Fruit fly (Drosophila melanogaster) whole organism, pupa: Measurements from ENCODE around the gene ash1.

Source experiments
- CG10348 ChIP-seq: fragments of 200-800 bp; sonication (Bioruptor generic); IDR thresholded peaks from 2 replicates; pipeline ENCODE4 v1.3.6; 2022; ENCODE audit warnings: missing biosample characterization, missing genetic modification characterization
- CG12605 ChIP-seq: fragments of 200-800 bp; sonication (Bioruptor generic); IDR thresholded peaks from 2 replicates; pipeline ENCODE4 v1.3.6; 2022; ENCODE audit warnings: missing biosample characterization, missing genetic modification characterization
- CG13204 ChIP-seq: fragments of 200-800 bp; sonication (Bioruptor generic); optimal IDR thresholded peaks from 2 replicates; lab custom pipeline; 2018; ENCODE audit warnings: missing biosample characterization, mild to moderate bottlenecking, missing genetic modification characterization, moderate library complexity
- CG14655 ChIP-seq: fragments of 200-800 bp; sonication (Bioruptor generic); optimal IDR thresholded peaks from 3 replicates; lab custom pipeline; 2017; ENCODE audit warnings: mild to moderate bottlenecking, missing biosample characterization, missing genetic modification reagents, missing genetic modification characterization
- CG15710 ChIP-seq: fragments of 200-800 bp; sonication (Bioruptor generic); optimal IDR thresholded peaks from 2 replicates; lab custom pipeline; 2018; ENCODE audit warnings: missing biosample characterization, mild to moderate bottlenecking, missing genetic modification characterization, moderate library complexity
- CG17806 ChIP-seq: fragments of 200-800 bp; sonication (Bioruptor generic); optimal IDR thresholded peaks from 2 replicates; lab custom pipeline; 2018; ENCODE audit warnings: missing biosample characterization, mild to moderate bottlenecking, missing genetic modification characterization, moderate library complexity
- CG32121 ChIP-seq: fragments of 200-800 bp; sonication (Bioruptor generic); IDR thresholded peaks from 2 replicates; pipeline ENCODE4 v1.3.6; 2022; ENCODE audit warnings: missing biosample characterization, missing genetic modification characterization
- CG34367 ChIP-seq: fragments of 200-800 bp; sonication (Bioruptor generic); optimal IDR thresholded peaks from 2 replicates; lab custom pipeline; 2018; ENCODE audit warnings: missing biosample characterization, mild to moderate bottlenecking, missing genetic modification characterization
- CG4496 ChIP-seq: fragments of 200-800 bp; sonication (Bioruptor generic); IDR thresholded peaks from 3 replicates; pipeline ENCODE4 v1.3.6; 2022; ENCODE audit warnings: missing biosample characterization, missing genetic modification characterization
- CG8159 ChIP-seq: fragments of 200-800 bp; sonication (Bioruptor generic); optimal IDR thresholded peaks from 3 replicates; lab custom pipeline; 2018; ENCODE audit warnings: missing biosample characterization, mild to moderate bottlenecking, missing genetic modification characterization, moderate library complexity
- CG8301 ChIP-seq: fragments of 200-800 bp; sonication (Bioruptor generic); optimal IDR thresholded peaks from 2 replicates; lab custom pipeline; 2018; ENCODE audit warnings: missing biosample characterization, mild to moderate bottlenecking, missing genetic modification characterization
- CG9948 ChIP-seq: fragments of 200-800 bp; sonication (Bioruptor generic); optimal IDR thresholded peaks from 2 replicates; lab custom pipeline; 2018; ENCODE audit warnings: missing biosample characterization, mild to moderate bottlenecking, missing genetic modification characterization, moderate library complexity
- D1 ChIP-seq: fragments of 200-800 bp; sonication (Bioruptor generic); optimal IDR thresholded peaks from 2 replicates; lab custom pipeline; 2018; ENCODE audit warnings: missing biosample characterization, mild to moderate bottlenecking, missing genetic modification characterization, moderate library complexity
- EcR ChIP-seq: fragments of 200-800 bp; sonication (Bioruptor generic); optimal IDR thresholded peaks from 3 replicates; lab custom pipeline; 2019; ENCODE audit warnings: missing biosample characterization, missing genetic modification characterization, mild to moderate bottlenecking, moderate library complexity, missing genetic modification reagents
- Ets98B ChIP-seq: fragments of 200-800 bp; sonication (Bioruptor generic); IDR thresholded peaks from 2 replicates; pipeline ENCODE4 v1.3.6; 2022; ENCODE audit warnings: missing biosample characterization, missing genetic modification characterization
- Pif1A ChIP-seq: fragments of 200-800 bp; sonication (Bioruptor generic); optimal IDR thresholded peaks from 3 replicates; lab custom pipeline; 2016; ENCODE audit warnings: missing biosample characterization, missing genetic modification characterization
- Pif1B ChIP-seq: fragments of 200-800 bp; sonication (Bioruptor generic); optimal IDR thresholded peaks from 3 replicates; lab custom pipeline; 2016; ENCODE audit warnings: missing biosample characterization, missing genetic modification characterization
- Snoo ChIP-seq: fragments of 200-800 bp; sonication (Bioruptor generic); optimal IDR thresholded peaks from 3 replicates; lab custom pipeline; 2017; ENCODE audit warnings: missing biosample characterization, mild to moderate bottlenecking, missing genetic modification characterization, inconsistent platforms
- fd96Ca ChIP-seq: fragments of 200-800 bp; sonication (Bioruptor generic); IDR thresholded peaks from 3 replicates; pipeline ENCODE4 v1.3.6; 2022; ENCODE audit warnings: missing biosample characterization, missing genetic modification characterization
- gl ChIP-seq: fragments of 200-800 bp; sonication (Bioruptor generic); optimal IDR thresholded peaks from 2 replicates; lab custom pipeline; 2018; ENCODE audit warnings: missing biosample characterization, mild to moderate bottlenecking, missing genetic modification characterization
- rn ChIP-seq: fragments of 200-800 bp; sonication (Bioruptor generic); IDR thresholded peaks from 2 replicates; pipeline ENCODE4 v1.3.6; 2022; ENCODE audit warnings: missing biosample characterization, missing genetic modification characterization

Gene ash1

dm6 chr3L:19598369-19599148 lies at the start of gene ash1, which contains the start of gene Taf6:
Gene ash1, minus strand, starts transcription at chr3L:19598755.
Gene Taf6, plus strand, starts transcription at chr3L:19599088.
- TF ChIP-seq Pif1A (GFP tag; lab: Kevin White, UChicago) (no peak), Pif1B (GFP tag; lab: Kevin White, UChicago) (no peak), rn (GFP tag; lab: Robert Waterston, UW) (no peak), fd96Ca (no peak), CG15710 (peak; percentile 8), CG4496 (0 out of 3 replicates have a peak, but pooled peaks have one; percentile 24), gl (tag; lab: Kevin White, UChicago) (no peak)

DNA sequence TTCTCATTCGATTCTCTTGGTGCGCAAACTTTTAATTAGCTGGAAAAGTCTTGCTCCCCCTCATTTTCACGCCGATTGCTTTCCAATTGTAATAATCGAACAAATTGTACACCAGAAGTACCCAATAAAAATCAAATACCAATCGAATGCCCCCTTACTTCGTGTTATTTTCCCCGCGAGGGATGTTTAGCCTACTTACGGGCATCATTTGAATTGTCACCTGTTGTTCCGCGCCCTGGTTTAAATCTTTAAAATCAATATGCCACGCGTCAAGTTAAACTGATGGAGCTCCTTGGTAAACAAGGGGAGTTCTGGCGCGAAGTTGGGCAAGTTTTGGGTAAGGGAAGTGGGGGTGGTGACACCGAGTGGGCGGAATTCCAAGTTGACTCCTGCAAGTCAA lies 47.7 kb upstream of the ash1 start:
- TF ChIP-seq CG13204 (GFP tag; lab: Kevin White, UChicago) (no peak), CG34367 (tag; lab: Kevin White, UChicago) (no peak), CG14655 (GFP tag; lab: Kevin White, UChicago) (no peak)

- peak; percentile 37 for TF ChIP-seq D1
- TF ChIP-seq CG34367 (tag; lab: Kevin White, UChicago): no peak
- TF ChIP-seq CG14655 (GFP tag; lab: Kevin White, UChicago): no peak
- no peak for TF ChIP-seq CG10348 (GFP tag; lab: Robert Waterston, UW)
- peak; percentile 20 for TF ChIP-seq gl (tag; lab: Kevin White, UChicago)
- no peak for TF ChIP-seq CG8301 (tag; lab: Kevin White, UChicago)
- TF ChIP-seq CG13204 (GFP tag; lab: Kevin White, UChicago): no peak
- TF ChIP-seq Snoo (tag; lab: Kevin White, UChicago): no peak
These were observed 44.0 kb upstream of the ash1 start, which contains the start of gene Rnf146 for dm6 chr3L:19642448-19643020. Gene Rnf146, minus strand, starts transcription at chr3L:19642816.

- TF ChIP-seq CG9948 (tag; lab: Kevin White, UChicago) (peak; percentile 54), Ets98B (GFP tag; lab: Robert Waterston, UW) (no peak), CG17806 (tag; lab: Kevin White, UChicago) (peak; percentile 16), CG4496 (no peak), CG8159 (tag; lab: Kevin White, UChicago) (peak; percentile 19), CG8301 (tag; lab: Kevin White, UChicago) (peak; percentile 38), CG15710 (peak; percentile 32), D1 (peak; percentile 38)
These were observed 38.4 kb upstream of the ash1 start for dm6 chr3L:19636821-19637460.

DNA sequence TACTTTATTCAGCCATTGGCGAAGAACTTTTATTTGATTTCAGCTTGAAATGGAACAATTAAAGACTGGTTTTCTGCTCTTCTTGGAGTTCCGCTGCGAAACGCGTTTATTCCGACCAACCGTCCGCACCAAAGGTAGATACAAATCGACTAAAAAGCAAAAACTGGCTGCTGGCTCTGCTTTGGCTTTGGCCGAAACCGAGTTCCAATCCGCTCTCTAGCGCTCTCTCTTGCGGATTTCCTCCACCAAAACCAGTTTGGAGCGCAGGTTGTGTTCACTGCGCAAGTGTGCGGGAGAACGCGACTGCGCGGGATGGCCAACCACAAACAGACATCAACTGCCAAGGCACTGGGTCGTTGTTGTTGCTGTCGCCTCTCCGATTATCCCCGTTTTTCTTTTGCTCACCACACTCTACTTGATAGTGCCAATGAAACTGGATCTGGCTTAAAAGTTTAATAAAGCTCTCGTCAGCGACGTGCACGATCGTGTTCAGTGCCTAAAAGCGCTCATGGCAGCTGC lies 37.0 kb upstream of the ash1 start, which contains the start of gene wnd:
wnd (minus strand) TSS at position 306 of the 519 bp plus-strand sequence.
- peak; percentile 12 for TF ChIP-seq Pif1A (GFP tag; lab: Kevin White, UChicago)
- TF ChIP-seq Snoo (tag; lab: Kevin White, UChicago): peak; percentile 9
- TF ChIP-seq CG9948 (tag; lab: Kevin White, UChicago): no peak
- no peak for TF ChIP-seq CG34367 (tag; lab: Kevin White, UChicago)
- TF ChIP-seq CG8301 (tag; lab: Kevin White, UChicago): no peak
- TF ChIP-seq D1: no peak
- no peak for TF ChIP-seq CG32121
- TF ChIP-seq CG14655 (GFP tag; lab: Kevin White, UChicago): no peak
- no peak for TF ChIP-seq CG13204 (GFP tag; lab: Kevin White, UChicago)
- peak; percentile 4 for TF ChIP-seq Pif1B (GFP tag; lab: Kevin White, UChicago)
- peak; percentile 38; the same call in 1 of the 2 replicates for TF ChIP-seq Ets98B (GFP tag; lab: Robert Waterston, UW)
- peak; percentile 26; the same call in 1 of the 2 replicates for TF ChIP-seq CG12605 (GFP tag; lab: Robert Waterston, UW)
- TF ChIP-seq CG4496: no peak
- no peak for TF ChIP-seq fd96Ca
- TF ChIP-seq rn (GFP tag; lab: Robert Waterston, UW): no peak
- TF ChIP-seq CG10348 (GFP tag; lab: Robert Waterston, UW): no peak
- peak; percentile 22 for TF ChIP-seq EcR (GFP tag; lab: Kevin White, UChicago)
- no peak for TF ChIP-seq CG8159 (tag; lab: Kevin White, UChicago)
- TF ChIP-seq CG17806 (tag; lab: Kevin White, UChicago): no peak
- TF ChIP-seq gl (tag; lab: Kevin White, UChicago): no peak
